In genomic region chr3L:9432810-9433587, dm6 we compare ENCODE assay signal across 1 fruit fly cellular context.
A peak's percentile ranks its signal among the peaks of the same experiment; 100 is the strongest.
TF ChIP-seq lines count a peak whose summit lies in the region.

No protein-coding gene starts in this region.

TF ChIP-seq in whole organism, embryonic, 481 proteins besides CTCF, POLR2A, EP300 and RAD21 (continued from another document):
- peak; percentile 72 for TF ChIP-seq grn (GFP tag; optimal IDR thresholded peaks at IDR 0.05; lab: Kevin White, UChicago)
- peak; percentile 48; the same call in 1 of the 2 replicates for TF ChIP-seq rib (GFP tag; IDR thresholded peaks at IDR 0.05; lab: Robert Waterston, UW)
- no peak for TF ChIP-seq CG10209 (GFP tag; optimal IDR thresholded peaks at IDR 0.05; lab: Kevin White, UChicago)
- TF ChIP-seq HmgD (GFP tag; optimal IDR thresholded peaks at IDR 0.05; lab: Kevin White, UChicago): no peak
- TF ChIP-seq shn (GFP tag; optimal IDR thresholded peaks at IDR 0.05; lab: Kevin White, UChicago): no peak
- no peak for TF ChIP-seq abd-A (tag; optimal IDR thresholded peaks at IDR 0.05; lab: Kevin White, UChicago)
- no peak for TF ChIP-seq CG6854 (GFP tag; optimal IDR thresholded peaks at IDR 0.05; lab: Kevin White, UChicago)
- no peak for TF ChIP-seq pnt (GFP tag; optimal IDR thresholded peaks at IDR 0.05; lab: Kevin White, UChicago)
- no peak for TF ChIP-seq chif (GFP tag; optimal IDR thresholded peaks at IDR 0.05; lab: Kevin White, UChicago)
- peak; percentile 98 for TF ChIP-seq sr (GFP tag; IDR thresholded peaks at IDR 0.05; lab: Robert Waterston, UW)
- no peak for TF ChIP-seq maf-S (GFP tag; optimal IDR thresholded peaks at IDR 0.05; lab: Kevin White, UChicago)
- TF ChIP-seq Hr78 (GFP tag; optimal IDR thresholded peaks at IDR 0.05; lab: Kevin White, UChicago): no peak
- TF ChIP-seq Dll (GFP tag; IDR thresholded peaks at IDR 0.05; lab: Robert Waterston, UW; ENCODE audit: partially characterized antibody): no peak
- no peak for TF ChIP-seq CG2129 (GFP tag; IDR thresholded peaks at IDR 0.05; lab: Robert Waterston, UW; ENCODE audit: partially characterized antibody)
- no peak for TF ChIP-seq CG7963 (GFP tag; IDR thresholded peaks at IDR 0.05; lab: Robert Waterston, UW; ENCODE audit: partially characterized antibody)
- TF ChIP-seq CG11247 (GFP tag; IDR thresholded peaks at IDR 0.05; lab: Robert Waterston, UW): no peak
- TF ChIP-seq tio (GFP tag; optimal IDR thresholded peaks at IDR 0.05; lab: Kevin White, UChicago): no peak
- TF ChIP-seq gsb-n (tag; optimal IDR thresholded peaks at IDR 0.05; lab: Kevin White, UChicago): no peak
- no peak for TF ChIP-seq Awh (GFP tag; IDR thresholded peaks at IDR 0.05; lab: Robert Waterston, UW)
- 0 out of 4 replicates have a peak, but pooled peaks have one; percentile 43 for TF ChIP-seq chinmo (GFP tag; IDR thresholded peaks at IDR 0.05; lab: Robert Waterston, UW; ENCODE audit: partially characterized antibody)
- no peak for TF ChIP-seq CG11696 (GFP tag; IDR thresholded peaks at IDR 0.05; lab: Robert Waterston, UW)
- no peak for TF ChIP-seq chn (GFP tag; optimal IDR thresholded peaks at IDR 0.05; lab: Kevin White, UChicago)
- peak; percentile 65 for TF ChIP-seq Hr39 (optimal IDR thresholded peaks at IDR 0.05; lab: Kevin White, UChicago)
- no peak for TF ChIP-seq usp (GFP tag; optimal IDR thresholded peaks at IDR 0.05; lab: Kevin White, UChicago)
- no peak for TF ChIP-seq vnd (GFP tag; IDR thresholded peaks at IDR 0.05; lab: Robert Waterston, UW; ENCODE audit: partially characterized antibody)
- TF ChIP-seq CG10366 (GFP tag; IDR thresholded peaks at IDR 0.05; lab: Robert Waterston, UW): no peak
- no peak for TF ChIP-seq gem (tag; optimal IDR thresholded peaks at IDR 0.05; lab: Kevin White, UChicago)
- peak; percentile 12; the same call in 1 of the 2 replicates for TF ChIP-seq Adf1 (GFP tag; IDR thresholded peaks at IDR 0.05; lab: Robert Waterston, UW)
- TF ChIP-seq CG7786 (GFP tag; optimal IDR thresholded peaks at IDR 0.05; lab: Kevin White, UChicago): no peak
- no peak for TF ChIP-seq eyg (GFP tag; optimal IDR thresholded peaks at IDR 0.05; lab: Kevin White, UChicago)
- TF ChIP-seq CG33557 (GFP tag; optimal IDR thresholded peaks at IDR 0.05; lab: Kevin White, UChicago): no peak
- no peak for TF ChIP-seq Mad (GFP tag; optimal IDR thresholded peaks at IDR 0.05; lab: Kevin White, UChicago)
- no peak for TF ChIP-seq en (GFP tag; optimal IDR thresholded peaks at IDR 0.05; lab: Kevin White, UChicago)
- no peak for TF ChIP-seq vvl (GFP tag; IDR thresholded peaks at IDR 0.05; lab: Robert Waterston, UW)
- TF ChIP-seq dysf (GFP tag; IDR thresholded peaks at IDR 0.05; lab: Robert Waterston, UW): no peak
- no peak for TF ChIP-seq CG1024 (GFP tag; IDR thresholded peaks at IDR 0.05; lab: Robert Waterston, UW)
- TF ChIP-seq CG5245 (GFP tag; optimal IDR thresholded peaks at IDR 0.05; lab: Kevin White, UChicago): no peak
- TF ChIP-seq CG8388 (GFP tag; optimal IDR thresholded peaks at IDR 0.05; lab: Kevin White, UChicago): no peak
- TF ChIP-seq bab2 (GFP tag; optimal IDR thresholded peaks at IDR 0.05; lab: Kevin White, UChicago): no peak
- no peak for TF ChIP-seq Pdp1 (GFP tag; optimal IDR thresholded peaks at IDR 0.05; lab: Kevin White, UChicago)
- 0 out of 2 replicates have a peak, but pooled peaks have one; percentile 7 for TF ChIP-seq CG9932 (GFP tag; IDR thresholded peaks at IDR 0.05; lab: Robert Waterston, UW)
- TF ChIP-seq Hmr (GFP tag; optimal IDR thresholded peaks at IDR 0.05; lab: Kevin White, UChicago): no peak
- no peak for TF ChIP-seq Bteb2 (GFP tag; optimal IDR thresholded peaks at IDR 0.05; lab: Kevin White, UChicago)
- no peak for TF ChIP-seq Bdp1 (GFP tag; optimal IDR thresholded peaks at IDR 0.05; lab: Kevin White, UChicago)
- no peak for TF ChIP-seq lab (GFP tag; optimal IDR thresholded peaks at IDR 0.05; lab: Kevin White, UChicago)
- TF ChIP-seq crol (GFP tag; IDR thresholded peaks at IDR 0.05; lab: Robert Waterston, UW): peak; percentile 97
- peak; percentile 51 for TF ChIP-seq CG34376 (GFP tag; optimal IDR thresholded peaks at IDR 0.05; lab: Kevin White, UChicago)
- no peak for TF ChIP-seq trh (GFP tag; optimal IDR thresholded peaks at IDR 0.05; lab: Kevin White, UChicago)
- TF ChIP-seq yki (optimal IDR thresholded peaks at IDR 0.05; lab: Kevin White, UChicago): no peak
- no peak for TF ChIP-seq Six4 (GFP tag; optimal IDR thresholded peaks at IDR 0.05; lab: Kevin White, UChicago)
- no peak for TF ChIP-seq Optix (GFP tag; IDR thresholded peaks at IDR 0.05; lab: Robert Waterston, UW)
- TF ChIP-seq Sry-δ (GFP tag; optimal IDR thresholded peaks at IDR 0.05; lab: Kevin White, UChicago): no peak
- no peak for TF ChIP-seq CG4730 (GFP tag; IDR thresholded peaks at IDR 0.05; lab: Robert Waterston, UW)
- no peak for TF ChIP-seq CG11093 (GFP tag; IDR thresholded peaks at IDR 0.05; lab: Robert Waterston, UW)
- TF ChIP-seq CG10543 (GFP tag; optimal IDR thresholded peaks at IDR 0.05; lab: Kevin White, UChicago): peak; percentile 88
- no peak for TF ChIP-seq bsh (GFP tag; optimal IDR thresholded peaks at IDR 0.05; lab: Kevin White, UChicago)
- TF ChIP-seq Mes4 (GFP tag; optimal IDR thresholded peaks at IDR 0.05; lab: Kevin White, UChicago): no peak
- no peak for TF ChIP-seq CG4360 (GFP tag; IDR thresholded peaks at IDR 0.05; lab: Robert Waterston, UW)
- TF ChIP-seq kah (GFP tag; optimal IDR thresholded peaks at IDR 0.05; lab: Kevin White, UChicago): peak; percentile 64
- no peak for TF ChIP-seq CG3163 (GFP tag; optimal IDR thresholded peaks at IDR 0.05; lab: Kevin White, UChicago)
- no peak for TF ChIP-seq NK7.1 (GFP tag; optimal IDR thresholded peaks at IDR 0.05; lab: Kevin White, UChicago)
- TF ChIP-seq CG31224 (GFP tag; IDR thresholded peaks at IDR 0.05; lab: Robert Waterston, UW): 0 out of 2 replicates have a peak, but pooled peaks have one; percentile 5
- no peak for TF ChIP-seq h (optimal IDR thresholded peaks at IDR 0.05; lab: Kevin White, UChicago)
- no peak for TF ChIP-seq toy (GFP tag; IDR thresholded peaks at IDR 0.05; lab: Robert Waterston, UW)
- TF ChIP-seq Dbx (GFP tag; IDR thresholded peaks at IDR 0.05; lab: Robert Waterston, UW): no peak
- TF ChIP-seq fu2 (GFP tag; optimal IDR thresholded peaks at IDR 0.05; lab: Kevin White, UChicago): no peak
- TF ChIP-seq CG17912 (GFP tag; optimal IDR thresholded peaks at IDR 0.05; lab: Kevin White, UChicago): no peak
- TF ChIP-seq Blimp-1 (GFP tag; optimal IDR thresholded peaks at IDR 0.05; lab: Kevin White, UChicago): no peak
- no peak for TF ChIP-seq sim (GFP tag; IDR thresholded peaks at IDR 0.05; lab: Robert Waterston, UW)
- no peak for TF ChIP-seq Ssrp (tag; optimal IDR thresholded peaks at IDR 0.05; lab: Kevin White, UChicago)
- TF ChIP-seq ttk (GFP tag; IDR thresholded peaks at IDR 0.05; lab: Robert Waterston, UW): no peak
- no peak for TF ChIP-seq CG18476 (GFP tag; optimal IDR thresholded peaks at IDR 0.05; lab: Kevin White, UChicago)
- TF ChIP-seq CG15073 (GFP tag; optimal IDR thresholded peaks at IDR 0.05; lab: Kevin White, UChicago): no peak
- no peak for TF ChIP-seq CG10274 (GFP tag; optimal IDR thresholded peaks at IDR 0.05; lab: Kevin White, UChicago)
- TF ChIP-seq CG11456 (GFP tag; IDR thresholded peaks at IDR 0.05; lab: Robert Waterston, UW): peak; percentile 47; the same call in 1 of the 3 replicates
- TF ChIP-seq Eip74EF (GFP tag; optimal IDR thresholded peaks at IDR 0.05; lab: Kevin White, UChicago): no peak
